Worm (Caenorhabditis elegans) whole organism, late embryonic: ENCODE results near the gene C05C8.1.

Experiments used
- F13H6.1 ChIP-seq: sonication (generic microtip); optimal IDR thresholded peaks from 2 replicates; lab custom pipeline; 2016; ENCODE audit warnings: missing genetic modification characterization, missing compliant biosample characterization
- ama-1 ChIP-seq: fragments of 150-350 bp; optimal IDR thresholded peaks from 2 replicates; lab custom pipeline; 2014
- ceh-30 ChIP-seq: fragments of 150-350 bp; optimal IDR thresholded peaks from 2 replicates; lab custom pipeline; 2014; ENCODE audit warnings: missing biosample characterization, missing genetic modification characterization
- che-1 ChIP-seq: sonication (generic microtip); optimal IDR thresholded peaks from 2 replicates; lab custom pipeline; 2016; ENCODE audit warnings: mild to moderate bottlenecking, missing genetic modification characterization, missing compliant biosample characterization
- dve-1 ChIP-seq: sonication (generic microtip); optimal IDR thresholded peaks from 2 replicates; lab custom pipeline; 2017; ENCODE audit warnings: antibody characterized with exemption, mild to moderate bottlenecking, missing genetic modification characterization, missing compliant biosample characterization
- ets-4 ChIP-seq: sonication (generic microtip); optimal IDR thresholded peaks from 2 replicates; lab custom pipeline; 2016; ENCODE audit warnings: missing genetic modification characterization, missing compliant biosample characterization
- lin-11 ChIP-seq: fragments of 200-800 bp; sonication (Bioruptor generic); optimal IDR thresholded peaks from 2 replicates; lab custom pipeline; 2018; ENCODE audit warnings: mild to moderate bottlenecking, missing genetic modification characterization, missing compliant biosample characterization
- nfya-1 ChIP-seq: sonication (generic microtip); optimal IDR thresholded peaks from 2 replicates; lab custom pipeline; 2017; ENCODE audit warnings: missing genetic modification characterization, mild to moderate bottlenecking, missing compliant biosample characterization, antibody characterized with exemption, moderate library complexity
- pag-3 ChIP-seq: sonication (generic microtip); optimal IDR thresholded peaks from 2 replicates; lab custom pipeline; 2016; ENCODE audit warnings: missing compliant biosample characterization, missing genetic modification characterization, borderline replicate concordance
- pqm-1 ChIP-seq: sonication (generic microtip); optimal IDR thresholded peaks from 2 replicates; lab custom pipeline; 2016; ENCODE audit warnings: missing genetic modification characterization, missing compliant biosample characterization
- tbx-7 ChIP-seq: sonication (generic microtip); optimal IDR thresholded peaks from 2 replicates; lab custom pipeline; 2016; ENCODE audit warnings: missing genotype, missing genetic modification characterization, missing compliant biosample characterization
- ztf-16 ChIP-seq: sonication (generic microtip); optimal IDR thresholded peaks from 2 replicates; lab custom pipeline; 2017; ENCODE audit warnings: missing genetic modification characterization, missing compliant biosample characterization

DNA sequence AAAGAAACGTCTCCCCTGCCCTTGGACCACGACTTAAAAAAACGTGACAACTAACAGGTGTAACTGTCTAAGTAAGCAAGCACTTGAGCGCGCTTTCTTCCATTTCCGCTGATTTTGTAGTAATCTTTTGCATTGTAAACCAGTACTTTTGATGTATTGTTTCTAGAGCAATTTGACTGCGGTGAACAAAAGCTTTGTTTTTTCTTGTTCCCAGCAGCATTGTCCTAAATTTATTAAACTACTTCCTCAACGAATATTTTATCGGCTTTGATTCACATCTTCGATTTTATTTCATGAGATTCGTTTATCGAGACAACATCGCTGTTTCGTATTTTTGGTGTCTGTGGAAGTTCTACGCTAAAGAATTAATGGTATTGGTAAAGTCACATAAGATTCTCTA is 49.1 kb downstream of the C05C8.1 start, which contains the start of gene C13A2.1:
- TF ChIP-seq lin-11 (tag; lab: Kevin White, UChicago): no peak
- TF ChIP-seq F13H6.1 (tag; lab: Kevin White, UChicago): no peak
- no peak for TF ChIP-seq pqm-1 (tag; lab: Kevin White, UChicago)
- no peak for TF ChIP-seq ztf-16 (tag; lab: Kevin White, UChicago)
- TF ChIP-seq ceh-30 (tag; lab: Kevin White, UChicago): no peak
- no peak for TF ChIP-seq nfya-1 (tag; lab: Kevin White, UChicago)
- no peak for TF ChIP-seq pag-3 (tag; lab: Kevin White, UChicago)
- TF ChIP-seq dve-1: no peak
- TF ChIP-seq tbx-7 (tag; lab: Kevin White, UChicago): no peak
- TF ChIP-seq ama-1: no peak
- no peak for TF ChIP-seq che-1 (tag; lab: Kevin White, UChicago)
- TF ChIP-seq ets-4 (tag; lab: Kevin White, UChicago): no peak
